Worm (Caenorhabditis elegans) whole organism, young adult: ENCODE results near the gene F59E12.1.
A peak's percentile ranks its signal among the peaks of the same experiment; 100 is the strongest.

ENCODE experiments used
- B0019.2 ChIP-seq: fragments of 200-800 bp; sonication (Bioruptor generic); conservative IDR thresholded peaks from 2 replicates; pipeline ENCODE4 v1.3.6; 2022; ENCODE audit warnings: missing genetic modification reagents, missing genetic modification characterization, missing compliant biosample characterization
- B0035.1 ChIP-seq: sonication (generic microtip); optimal IDR thresholded peaks from 2 replicates; lab custom pipeline; 2016; ENCODE audit warnings: missing genetic modification characterization, mild to moderate bottlenecking, missing compliant biosample characterization, missing genotype, missing genetic modification reagents
- D2030.7 ChIP-seq: fragments of 200-800 bp; sonication (Bioruptor generic); IDR thresholded peaks from 2 replicates; pipeline ENCODE4 v1.3.6; 2022; ENCODE audit warnings: missing genetic modification reagents, missing genetic modification characterization, missing compliant biosample characterization
- F22D6.2 ChIP-seq: sonication (generic microtip); optimal IDR thresholded peaks from 2 replicates; lab custom pipeline; 2016; ENCODE audit warnings: mild to moderate bottlenecking, missing genetic modification characterization, missing compliant biosample characterization
- F23B12.7 ChIP-seq: sonication (generic microtip); optimal IDR thresholded peaks from 2 replicates; lab custom pipeline; 2017; ENCODE audit warnings: missing genetic modification characterization, mild to moderate bottlenecking, missing compliant biosample characterization, antibody characterized with exemption, moderate library complexity; ENCODE audit not compliant: insufficient read depth
- Y67H2A.10 ChIP-seq: fragments of 200-800 bp; sonication (Bioruptor generic); conservative IDR thresholded peaks from 2 replicates; pipeline ENCODE4 v1.3.6; 2022; ENCODE audit warnings: missing genetic modification reagents, missing genetic modification characterization, missing compliant biosample characterization
- Y95B8A.8 ChIP-seq: fragments of 200-800 bp; sonication (Bioruptor generic); IDR thresholded peaks from 2 replicates; pipeline ENCODE4 v1.3.6; 2022; ENCODE audit warnings: missing genetic modification reagents, missing genetic modification characterization, missing compliant biosample characterization
- akir-1 ChIP-seq: fragments of 200-800 bp; sonication (Bioruptor generic); optimal IDR thresholded peaks from 2 replicates; lab custom pipeline; 2018; ENCODE audit warnings: mild to moderate bottlenecking, missing genetic modification characterization, moderate library complexity, missing compliant biosample characterization
- atf-7 ChIP-seq: sonication (generic microtip); optimal IDR thresholded peaks from 2 replicates; lab custom pipeline; 2017; ENCODE audit warnings: mild to moderate bottlenecking, missing genetic modification characterization, missing compliant biosample characterization
- cebp-1 ChIP-seq, 2 experiments: fragments of 200-800 bp in 1 of 2; sonication (Bioruptor generic) in 1 of 2; sonication (generic microtip) in 1 of 2; IDR thresholded peaks in 1 of 2; optimal IDR thresholded peaks in 1 of 2; 2 replicates each; pipeline versions ENCODE4 v1.3.6 to Lab custom; 2017 to 2022; ENCODE audit warnings: missing compliant biosample characterization in 2 of 2, missing genetic modification characterization in 2 of 2, mild to moderate bottlenecking in 1 of 2, missing genetic modification reagents in 1 of 2, moderate library complexity in 1 of 2
- ceh-58 ChIP-seq: fragments of 200-800 bp; sonication (Bioruptor generic); IDR thresholded peaks from 2 replicates; pipeline ENCODE4 v1.3.6; 2022; ENCODE audit warnings: missing genetic modification characterization, missing compliant biosample characterization
- egl-18 ChIP-seq: fragments of 200-800 bp; sonication (Bioruptor generic); IDR thresholded peaks from 2 replicates; pipeline ENCODE4 v1.3.6; 2022; ENCODE audit warnings: missing genetic modification reagents, missing genetic modification characterization, missing compliant biosample characterization
- egl-44 ChIP-seq: fragments of 200-800 bp; sonication (Bioruptor generic); IDR thresholded peaks from 2 replicates; pipeline ENCODE4 v1.3.6; 2022; ENCODE audit warnings: missing genetic modification reagents, missing genetic modification characterization, missing compliant biosample characterization
- fkh-3 ChIP-seq: sonication (generic microtip); optimal IDR thresholded peaks from 2 replicates; lab custom pipeline; 2016; ENCODE audit warnings: mild to moderate bottlenecking, missing genetic modification characterization, missing compliant biosample characterization
- gei-17 ChIP-seq: fragments of 200-800 bp; sonication (Bioruptor generic); optimal IDR thresholded peaks from 2 replicates; lab custom pipeline; 2018; ENCODE audit warnings: mild to moderate bottlenecking, missing genetic modification characterization, missing compliant biosample characterization
- him-1 ChIP-seq: sonication (generic microtip); optimal IDR thresholded peaks from 2 replicates; lab custom pipeline; 2016; ENCODE audit warnings: missing genotype, missing genetic modification reagents, missing genetic modification characterization, missing compliant biosample characterization
- hsf-1 ChIP-seq: fragments of 200-800 bp; sonication (Bioruptor generic); IDR thresholded peaks from 2 replicates; pipeline ENCODE4 v1.3.6; 2022; ENCODE audit warnings: missing genetic modification reagents, missing genetic modification characterization, missing compliant biosample characterization
- let-526 ChIP-seq: fragments of 200-800 bp; sonication (Bioruptor generic); IDR thresholded peaks from 2 replicates; pipeline ENCODE4 v1.3.6; 2022; ENCODE audit warnings: missing genetic modification reagents, missing genetic modification characterization, missing compliant biosample characterization
- let-607 ChIP-seq, 2 experiments: fragments of 200-800 bp in 1 of 2; sonication (Bioruptor generic) in 1 of 2; sonication (generic microtip) in 1 of 2; optimal IDR thresholded peaks; 2 replicates each; lab custom pipeline; 2016 to 2018; ENCODE audit warnings: mild to moderate bottlenecking in 2 of 2, missing compliant biosample characterization in 2 of 2, missing genetic modification characterization in 2 of 2, moderate library complexity in 2 of 2, missing genotype in 1 of 2
- lin-35 ChIP-seq, 3 experiments: fragments of 150-350 bp in 2 of 3; sonication (generic microtip) in 1 of 3; optimal IDR thresholded peaks; 2 replicates each; lab custom pipeline; 2014 to 2018; ENCODE audit warnings: missing biosample characterization in 3 of 3, missing genetic modification characterization in 3 of 3, missing genetic modification reagents in 3 of 3
- lin-54 ChIP-seq: fragments of 200-800 bp; sonication (Bioruptor generic); optimal IDR thresholded peaks from 2 replicates; lab custom pipeline; 2018; ENCODE audit warnings: mild to moderate bottlenecking, missing genetic modification characterization, missing compliant biosample characterization
- lir-1 ChIP-seq: fragments of 200-800 bp; sonication (Bioruptor generic); conservative IDR thresholded peaks from 2 replicates; pipeline ENCODE4 v1.3.6; 2022; ENCODE audit warnings: missing genetic modification reagents, missing genetic modification characterization, missing compliant biosample characterization
- mcd-1 ChIP-seq: fragments of 200-800 bp; sonication (Bioruptor generic); IDR thresholded peaks from 2 replicates; pipeline ENCODE4 v1.3.6; 2022; ENCODE audit warnings: missing genetic modification reagents, missing genetic modification characterization, missing compliant biosample characterization
- nhr-179 ChIP-seq: sonication (generic microtip); optimal IDR thresholded peaks from 2 replicates; lab custom pipeline; 2016; ENCODE audit warnings: mild to moderate bottlenecking, missing genetic modification characterization, missing compliant biosample characterization
- nhr-90 ChIP-seq: sonication (generic microtip); optimal IDR thresholded peaks from 2 replicates; lab custom pipeline; 2016; ENCODE audit warnings: missing genotype, mild to moderate bottlenecking, missing genetic modification characterization, missing compliant biosample characterization
- rcor-1 ChIP-seq: fragments of 200-800 bp; sonication (Bioruptor generic); IDR thresholded peaks from 2 replicates; pipeline ENCODE4 v1.3.6; 2022; ENCODE audit warnings: missing genetic modification reagents, missing genetic modification characterization, missing compliant biosample characterization
- rec-8 ChIP-seq, 2 experiments: sonication (generic microtip); optimal IDR thresholded peaks; 2 replicates each; lab custom pipeline; 2016; ENCODE audit warnings: mild to moderate bottlenecking in 2 of 2, missing genetic modification characterization in 2 of 2, missing genetic modification reagents in 2 of 2, missing genotype in 2 of 2, missing biosample characterization in 1 of 2, missing compliant biosample characterization in 1 of 2, moderate library complexity in 1 of 2
- sea-2 ChIP-seq: fragments of 200-800 bp; sonication (Bioruptor generic); IDR thresholded peaks from 2 replicates; pipeline ENCODE4 v1.3.6; 2022; ENCODE audit warnings: missing genetic modification characterization, missing compliant biosample characterization
- snpc-1.1 ChIP-seq: sonication (generic microtip); optimal IDR thresholded peaks from 2 replicates; lab custom pipeline; 2017; ENCODE audit warnings: missing genetic modification characterization, mild to moderate bottlenecking, missing compliant biosample characterization, antibody characterized with exemption, moderate library complexity, missing genotype, missing genetic modification reagents; ENCODE audit not compliant: insufficient read depth
- snpc-1.3 ChIP-seq: sonication (generic microtip); optimal IDR thresholded peaks from 2 replicates; lab custom pipeline; 2017; ENCODE audit warnings: missing genetic modification characterization, mild to moderate bottlenecking, missing compliant biosample characterization, antibody characterized with exemption, moderate library complexity, missing genotype, missing genetic modification reagents; ENCODE audit not compliant: insufficient read depth
- snpc-4 ChIP-seq, 5 experiments: fragments of 150-350 bp in 1 of 5; sonication (generic microtip) in 4 of 5; optimal IDR thresholded peaks; 2 replicates each; lab custom pipeline; 2014 to 2018; ENCODE audit warnings: missing genetic modification characterization in 5 of 5, missing biosample characterization in 3 of 5, antibody characterized with exemption in 2 of 5, mild to moderate bottlenecking in 2 of 5, missing compliant biosample characterization in 2 of 5, missing genotype in 2 of 5, moderate library complexity in 2 of 5, missing genetic modification reagents in 1 of 5
- somi-1 ChIP-seq: fragments of 200-800 bp; sonication (Bioruptor generic); optimal IDR thresholded peaks from 2 replicates; lab custom pipeline; 2018; ENCODE audit warnings: mild to moderate bottlenecking, missing genetic modification characterization, missing compliant biosample characterization
- tlf-1 ChIP-seq: fragments of 200-800 bp; sonication (Bioruptor generic); optimal IDR thresholded peaks from 2 replicates; lab custom pipeline; 2018; ENCODE audit warnings: mild to moderate bottlenecking, missing genetic modification characterization, missing compliant biosample characterization
- unc-130 ChIP-seq: sonication (generic microtip); optimal IDR thresholded peaks from 2 replicates; lab custom pipeline; 2016; ENCODE audit warnings: missing genetic modification reagents, missing genetic modification characterization, missing compliant biosample characterization
- xnd-1 ChIP-seq: sonication (generic microtip); optimal IDR thresholded peaks from 2 replicates; lab custom pipeline; 2016; ENCODE audit warnings: missing genotype, missing genetic modification reagents, missing genetic modification characterization, missing compliant biosample characterization
- zfh-2 ChIP-seq: fragments of 200-800 bp; sonication (Bioruptor generic); conservative IDR thresholded peaks from 2 replicates; pipeline ENCODE4 v1.3.6; 2022; ENCODE audit warnings: missing genetic modification reagents, missing genetic modification characterization, missing compliant biosample characterization
- ztf-26 ChIP-seq: sonication (generic microtip); optimal IDR thresholded peaks from 2 replicates; lab custom pipeline; 2017; ENCODE audit warnings: missing genetic modification characterization, missing compliant biosample characterization
- ztf-28 ChIP-seq: fragments of 200-800 bp; sonication (Bioruptor generic); IDR thresholded peaks from 2 replicates; pipeline ENCODE4 v1.3.6; 2022; ENCODE audit warnings: missing genetic modification reagents, missing genetic modification characterization, missing compliant biosample characterization
- ztf-6 ChIP-seq: fragments of 200-800 bp; sonication (Bioruptor generic); IDR thresholded peaks from 2 replicates; pipeline ENCODE4 v1.3.6; 2022; ENCODE audit warnings: missing genetic modification reagents, missing genetic modification characterization, missing compliant biosample characterization

F59E12.1 gene

DNA sequence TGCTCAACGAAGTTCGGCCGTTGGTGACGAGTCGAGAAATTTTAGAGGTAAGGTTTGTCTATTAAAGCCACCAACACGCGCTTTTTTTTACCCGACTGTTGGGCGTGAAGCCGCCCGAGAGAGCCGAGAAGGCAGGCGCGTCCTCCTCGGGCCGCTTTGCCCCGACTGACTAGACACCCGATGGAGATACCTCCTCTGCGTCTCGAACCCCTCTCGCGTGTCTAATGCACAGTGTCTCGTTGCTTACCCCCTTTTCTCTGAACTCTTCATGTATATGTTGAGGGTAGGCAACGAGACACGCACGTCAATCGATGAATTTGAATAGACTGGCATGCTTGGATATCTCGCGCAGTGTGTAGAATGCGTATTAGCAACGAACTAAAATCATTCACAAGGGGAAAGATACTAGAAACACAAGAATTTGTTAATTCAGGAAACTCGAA lies 7.4 kb downstream of the F59E12.1 start (continued):
- TF ChIP-seq fkh-3 (tag; lab: Kevin White, UChicago) (peak; percentile 99), Y95B8A.8 (GFP tag; lab: Robert Waterston, UW) (peak; percentile 96), let-607 (tag; optimal IDR thresholded peaks at IDR 0.05; lab: Kevin White, UChicago) (peak; percentile 82 to 88), ceh-58 (GFP tag; lab: Robert Waterston, UW) (peak; percentile 97), nhr-179 (tag; lab: Kevin White, UChicago) (peak; percentile 12), xnd-1 (tag; lab: Kevin White, UChicago) (peak; percentile 50), ztf-28 (peak; percentile 93), zfh-2 (GFP tag; lab: Robert Waterston, UW) (peak; percentile 98), unc-130 (GFP tag; lab: Kevin White, UChicago) (peak; percentile 65), rcor-1 (GFP tag; lab: Robert Waterston, UW) (peak; percentile 79), lir-1 (peak; percentile 79), sea-2 (peak; percentile 96), F23B12.7 (no peak), rec-8 (tag; optimal IDR thresholded peaks at IDR 0.05; lab: Kevin White, UChicago) (peak; percentile 36 to 42), atf-7 (tag; lab: Kevin White, UChicago) (peak; percentile 97), cebp-1 (GFP tag; IDR thresholded peaks at IDR 0.05; lab: Robert Waterston, UW) (peak; percentile 88), cebp-1 (tag; optimal IDR thresholded peaks at IDR 0.05; lab: Kevin White, UChicago) (peak; percentile 90), lin-35 (GFP tag; optimal IDR thresholded peaks at IDR 0.05; lab: Kevin White, UChicago) (peak in 2 of 3 experiments; percentile 57 to 69), lin-54 (GFP tag; lab: Kevin White, UChicago) (peak; percentile 83), ztf-26 (peak; percentile 96), F22D6.2 (peak; percentile 16), snpc-1.3 (tag; lab: Kevin White, UChicago) (no peak), Y67H2A.10 (GFP tag; lab: Robert Waterston, UW) (peak; percentile 85), tlf-1 (peak; percentile 93), ztf-6 (GFP tag; lab: Robert Waterston, UW) (peak; percentile 83), nhr-90 (tag; lab: Kevin White, UChicago) (peak; percentile 87), B0035.1 (peak; percentile 91), egl-44 (GFP tag; lab: Robert Waterston, UW) (peak; percentile 90; the same call in 1 of the 2 replicates), snpc-4 (GFP tag; optimal IDR thresholded peaks at IDR 0.05; lab: Kevin White, UChicago) (peak; percentile 51), snpc-4 (tag; optimal IDR thresholded peaks at IDR 0.05; lab: Kevin White, UChicago) (peak in 2 of 4 experiments; percentile 82 to 84), akir-1 (GFP tag; lab: Kevin White, UChicago) (peak; percentile 78), him-1 (tag; lab: Kevin White, UChicago) (peak; percentile 43), D2030.7 (GFP tag; lab: Robert Waterston, UW) (peak; percentile 64), let-526 (GFP tag; lab: Robert Waterston, UW) (peak; percentile 97), mcd-1 (GFP tag; lab: Robert Waterston, UW) (peak; percentile 91), hsf-1 (GFP tag; lab: Robert Waterston, UW) (peak; percentile 89), egl-18 (GFP tag; lab: Robert Waterston, UW) (peak; percentile 93), B0019.2 (peak; percentile 67), snpc-1.1 (no peak), somi-1 (GFP tag; lab: Kevin White, UChicago) (peak; percentile 90), gei-17 (GFP tag; lab: Kevin White, UChicago) (peak; percentile 91)
